Fruit fly (Drosophila melanogaster): Measurements from ENCODE around the gene odd.

dm6 chr2L:3608781-3609180 is 2.2 kb upstream of the odd start:
- TF ChIP-seq Clk (GFP tag; optimal IDR thresholded peaks at IDR 0.05) (no peak), bab1 (GFP tag; optimal IDR thresholded peaks at IDR 0.05) (no peak), CG7101 (tag; optimal IDR thresholded peaks at IDR 0.05) (no peak), kay (GFP tag; ENCODE audit: borderline replicate concordance) (no peak), Hr96 (GFP tag; optimal IDR thresholded peaks at IDR 0.05) (no peak), CG14711 (tag; optimal IDR thresholded peaks at IDR 0.05) (no peak), cic (GFP tag; optimal IDR thresholded peaks at IDR 0.05) (no peak), CG5204 (GFP tag; optimal IDR thresholded peaks at IDR 0.05) (no peak), CG12768 (GFP tag; optimal IDR thresholded peaks at IDR 0.05) (no peak)

Measured in whole organism, adult.